Fruit fly (Drosophila melanogaster): ENCODE measurements around the gene Samuel.

The Samuel gene

DNA sequence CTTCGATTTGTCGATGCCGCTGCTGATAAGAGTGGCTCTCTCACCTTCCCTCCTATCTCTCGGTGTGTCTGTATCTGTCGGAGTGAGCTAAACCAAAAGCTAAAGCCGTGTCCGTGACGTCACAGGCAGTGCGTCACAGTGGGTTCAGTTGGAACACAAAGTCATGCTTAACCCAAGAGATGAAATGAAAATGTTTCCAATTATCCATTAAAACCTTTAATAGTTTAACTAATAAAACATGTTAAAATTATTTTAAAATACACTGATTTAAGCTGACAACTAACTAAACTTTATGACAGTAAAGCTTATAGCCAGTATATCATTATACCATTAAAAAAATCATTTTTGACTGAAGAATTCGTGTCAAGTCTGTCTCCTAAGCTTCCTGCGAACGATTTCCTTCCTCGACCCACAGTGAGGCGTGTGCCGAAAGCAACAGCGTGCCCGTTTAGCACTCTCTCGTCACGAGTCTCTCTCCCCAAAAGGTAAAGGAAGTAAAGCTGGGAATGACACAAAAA is 46.3 kb upstream of the Samuel start, which contains the start of gene Idua (continued):
- TF ChIP-seq aop (GFP tag; IDR thresholded peaks at IDR 0.05) (no peak), CG32767 (GFP tag; IDR thresholded peaks at IDR 0.05) (peak; percentile 41; the same call in 1 of the 2 replicates), cad (GFP tag; optimal IDR thresholded peaks at IDR 0.05) (no peak), ATbp (GFP tag; optimal IDR thresholded peaks at IDR 0.05) (no peak), vfl (GFP tag; optimal IDR thresholded peaks at IDR 0.05) (peak; percentile 32), CG9437 (GFP tag; optimal IDR thresholded peaks at IDR 0.05) (peak; percentile 57), CG10267 (tag; optimal IDR thresholded peaks at IDR 0.05) (peak; percentile 66), CG2120 (GFP tag; optimal IDR thresholded peaks at IDR 0.05) (peak; percentile 79), bowl (GFP tag; IDR thresholded peaks at IDR 0.05) (no peak), mam (GFP tag; optimal IDR thresholded peaks at IDR 0.05) (peak; percentile 38), CG6175 (GFP tag; IDR thresholded peaks at IDR 0.05) (0 out of 3 replicates have a peak, but pooled peaks have one; percentile 52), CG16815 (GFP tag; optimal IDR thresholded peaks at IDR 0.05) (peak; percentile 37), scrt (GFP tag; optimal IDR thresholded peaks at IDR 0.05) (peak; percentile 98), CG3838 (GFP tag; optimal IDR thresholded peaks at IDR 0.05) (no peak), row (GFP tag; IDR thresholded peaks at IDR 0.05) (peak; percentile 78), CG6654 (GFP tag; optimal IDR thresholded peaks at IDR 0.05) (peak; percentile 2), Abd-B (GFP tag; optimal IDR thresholded peaks at IDR 0.05) (peak; percentile 13), Awh (GFP tag; IDR thresholded peaks at IDR 0.05) (peak; percentile 37; the same call in 1 of the 2 replicates), NC2β (GFP tag; optimal IDR thresholded peaks at IDR 0.05) (no peak), bab2 (GFP tag; optimal IDR thresholded peaks at IDR 0.05) (peak; percentile 34), CG8478 (optimal IDR thresholded peaks at IDR 0.05) (no peak), CG14050 (GFP tag; IDR thresholded peaks at IDR 0.05) (no peak; the same call in 2 of the 3 replicates), Rx (GFP tag; IDR thresholded peaks at IDR 0.05) (peak; percentile 22; the same call in 1 of the 2 replicates), PHDP (tag; optimal IDR thresholded peaks at IDR 0.05) (peak; percentile 76), exex (tag; optimal IDR thresholded peaks at IDR 0.05) (no peak), CG12942 (GFP tag; optimal IDR thresholded peaks at IDR 0.05) (peak; percentile 38), CG7839 (tag; optimal IDR thresholded peaks at IDR 0.05) (no peak), CG11560 (tag; IDR thresholded peaks at IDR 0.05) (no peak), Trl (optimal IDR thresholded peaks at IDR 0.05) (no peak), Trl (GFP tag; optimal IDR thresholded peaks at IDR 0.05) (no peak), CkIIα-i1 (GFP tag; IDR thresholded peaks at IDR 0.05) (no peak), Blimp-1 (GFP tag; optimal IDR thresholded peaks at IDR 0.05) (no peak), CG2129 (GFP tag; IDR thresholded peaks at IDR 0.05; ENCODE audit: partially characterized antibody) (no peak), psq (GFP tag; optimal IDR thresholded peaks at IDR 0.05) (peak; percentile 37), CG11696 (GFP tag; IDR thresholded peaks at IDR 0.05) (0 out of 2 replicates have a peak, but pooled peaks have one; percentile 33), jing (GFP tag; optimal IDR thresholded peaks at IDR 0.05) (no peak), CG18011 (GFP tag; optimal IDR thresholded peaks at IDR 0.05) (peak; percentile 41), sima (GFP tag; optimal IDR thresholded peaks at IDR 0.05) (no peak), chm (GFP tag; IDR thresholded peaks at IDR 0.05) (no peak), HLH54F (GFP tag; optimal IDR thresholded peaks at IDR 0.05) (peak; percentile 38), CG12071 (GFP tag; optimal IDR thresholded peaks at IDR 0.05) (no peak), tio (GFP tag; optimal IDR thresholded peaks at IDR 0.05) (peak; percentile 55), disco-r (GFP tag; optimal IDR thresholded peaks at IDR 0.05) (no peak), Stat92E (GFP tag; optimal IDR thresholded peaks at IDR 0.05) (peak in 1 of 3 experiments; percentile 9)

Measured in whole organism, embryonic.